Fruit fly (Drosophila melanogaster) whole organism, embryonic: ENCODE measurements around the gene Noa36.

Source experiments
- Asciz ChIP-seq: fragments of 200-800 bp; sonication (Bioruptor generic); optimal IDR thresholded peaks from 2 replicates; lab custom pipeline; 2017; ENCODE audit warnings: missing biosample characterization, mild to moderate bottlenecking, missing genetic modification characterization, missing genetic modification reagents
- Bgb ChIP-seq: fragments of 200-800 bp; sonication (Bioruptor generic); IDR thresholded peaks from 2 replicates; pipeline ENCODE4 v1.3.6; 2022; ENCODE audit warnings: missing biosample characterization, missing genetic modification characterization; ENCODE audit not compliant: partially characterized antibody
- Blimp-1 ChIP-seq: fragments of 200-800 bp; sonication (Bioruptor generic); optimal IDR thresholded peaks from 3 replicates; lab custom pipeline; 2018; ENCODE audit warnings: missing biosample characterization, missing genetic modification characterization, mild to moderate bottlenecking, moderate library complexity, missing genetic modification reagents
- C15 ChIP-seq: fragments of 200-800 bp; sonication (Bioruptor generic); IDR thresholded peaks from 3 replicates; pipeline ENCODE4 v1.3.6; 2022; ENCODE audit warnings: missing biosample characterization, missing genetic modification characterization
- CG10209 ChIP-seq: fragments of 200-800 bp; sonication (Bioruptor generic); optimal IDR thresholded peaks from 3 replicates; lab custom pipeline; 2017; ENCODE audit warnings: missing biosample characterization, mild to moderate bottlenecking, missing genetic modification characterization, missing genetic modification reagents
- CG11398 ChIP-seq: fragments of 200-800 bp; sonication (Bioruptor generic); optimal IDR thresholded peaks from 2 replicates; lab custom pipeline; 2016; ENCODE audit warnings: missing biosample characterization, missing genetic modification characterization
- CG11456 ChIP-seq: fragments of 200-800 bp; sonication (Bioruptor generic); IDR thresholded peaks from 3 replicates; pipeline ENCODE4 v1.3.6; 2022; ENCODE audit warnings: missing biosample characterization, missing genetic modification characterization
- CG11560 ChIP-seq: fragments of 200-800 bp; sonication (Bioruptor generic); IDR thresholded peaks from 3 replicates; pipeline ENCODE4 v1.3.6; 2022; ENCODE audit warnings: missing biosample characterization, missing genetic modification characterization
- CG11696 ChIP-seq: fragments of 200-800 bp; sonication (Bioruptor generic); IDR thresholded peaks from 2 replicates; pipeline ENCODE4 v1.3.6; 2022; ENCODE audit warnings: missing biosample characterization, missing genetic modification characterization
- CG12942 ChIP-seq: fragments of 200-800 bp; sonication (Bioruptor generic); optimal IDR thresholded peaks from 3 replicates; lab custom pipeline; 2016; ENCODE audit warnings: missing biosample characterization, missing genetic modification characterization
- CG13296 ChIP-seq: fragments of 200-800 bp; sonication (Bioruptor generic); optimal IDR thresholded peaks from 3 replicates; lab custom pipeline; 2018; ENCODE audit warnings: missing biosample characterization, mild to moderate bottlenecking, missing genetic modification characterization
- CG13424 ChIP-seq: fragments of 200-800 bp; sonication (Bioruptor generic); optimal IDR thresholded peaks from 2 replicates; lab custom pipeline; 2019; ENCODE audit warnings: missing biosample characterization, mild to moderate bottlenecking, missing genetic modification characterization, moderate library complexity
- CG14965 ChIP-seq: fragments of 200-800 bp; sonication (Bioruptor generic); optimal IDR thresholded peaks from 2 replicates; lab custom pipeline; 2016; ENCODE audit warnings: missing biosample characterization, missing genetic modification characterization, borderline replicate concordance
- CG17385 ChIP-seq: fragments of 200-800 bp; sonication (Bioruptor generic); optimal IDR thresholded peaks from 3 replicates; lab custom pipeline; 2018; ENCODE audit warnings: missing biosample characterization, mild to moderate bottlenecking, missing genetic modification characterization
- CG18262 ChIP-seq: fragments of 200-800 bp; optimal IDR thresholded peaks from 3 replicates; lab custom pipeline; 2019; ENCODE audit warnings: missing biosample characterization, mild to moderate bottlenecking, missing genetic modification characterization, moderate library complexity
- CG2678 ChIP-seq: fragments of 200-800 bp; sonication (Bioruptor generic); optimal IDR thresholded peaks from 3 replicates; lab custom pipeline; 2019; ENCODE audit warnings: missing biosample characterization, mild to moderate bottlenecking, missing genetic modification characterization, moderate library complexity
- CG2712 ChIP-seq: fragments of 200-800 bp; optimal IDR thresholded peaks from 3 replicates; lab custom pipeline; 2019; ENCODE audit warnings: missing biosample characterization, mild to moderate bottlenecking, missing genetic modification characterization, moderate library complexity
- CG3163 ChIP-seq: fragments of 200-800 bp; sonication (Bioruptor generic); optimal IDR thresholded peaks from 3 replicates; lab custom pipeline; 2016; ENCODE audit warnings: missing biosample characterization, missing genetic modification characterization
- CG33557 ChIP-seq: fragments of 200-800 bp; sonication (Bioruptor generic); optimal IDR thresholded peaks from 2 replicates; lab custom pipeline; 2019; ENCODE audit warnings: missing biosample characterization, mild to moderate bottlenecking, missing genetic modification characterization, moderate library complexity
- CG4328 ChIP-seq: fragments of 200-800 bp; sonication (Bioruptor generic); optimal IDR thresholded peaks from 3 replicates; lab custom pipeline; 2017; ENCODE audit warnings: missing biosample characterization, missing genetic modification reagents, missing genetic modification characterization
- CG43689 ChIP-seq: fragments of 200-800 bp; sonication (Bioruptor generic); IDR thresholded peaks from 2 replicates; pipeline ENCODE4 v1.3.6; 2022; ENCODE audit warnings: missing biosample characterization, missing genetic modification characterization
- CG4424 ChIP-seq: fragments of 200-800 bp; sonication (Bioruptor generic); optimal IDR thresholded peaks from 3 replicates; lab custom pipeline; 2016; ENCODE audit warnings: missing biosample characterization, missing genetic modification characterization
- CG4730 ChIP-seq: fragments of 200-800 bp; sonication (Bioruptor generic); IDR thresholded peaks from 2 replicates; pipeline ENCODE4 v1.3.6; 2022; ENCODE audit warnings: missing biosample characterization, missing genetic modification characterization
- CG6689 ChIP-seq: fragments of 200-800 bp; sonication (Bioruptor generic); IDR thresholded peaks from 2 replicates; pipeline ENCODE4 v1.3.6; 2022; ENCODE audit warnings: missing biosample characterization, missing genetic modification characterization
- CG6813 ChIP-seq: fragments of 200-800 bp; sonication (Bioruptor generic); optimal IDR thresholded peaks from 2 replicates; lab custom pipeline; 2017; ENCODE audit warnings: missing biosample characterization, missing genetic modification characterization, mild to moderate bottlenecking, moderate library complexity, missing genetic modification reagents
- CkIIα-i1 ChIP-seq: fragments of 200-800 bp; sonication (Bioruptor generic); IDR thresholded peaks from 2 replicates; pipeline ENCODE4 v1.3.6; 2022; ENCODE audit warnings: missing biosample characterization, missing genetic modification characterization
- CoRest ChIP-seq: fragments of 200-800 bp; sonication (Bioruptor generic); optimal IDR thresholded peaks from 3 replicates; lab custom pipeline; 2018; ENCODE audit warnings: missing biosample characterization, mild to moderate bottlenecking, missing genetic modification characterization, moderate library complexity
- Ets65A ChIP-seq: fragments of 200-800 bp; sonication (Bioruptor generic); peaks from one replicate; lab custom pipeline; 2016; ENCODE audit warnings: missing biosample characterization, missing genetic modification characterization
- HmgD ChIP-seq: fragments of 200-800 bp; sonication (Bioruptor generic); optimal IDR thresholded peaks from 3 replicates; lab custom pipeline; 2016; ENCODE audit warnings: missing biosample characterization, missing genetic modification characterization
- Hr51 ChIP-seq, 2 experiments: fragments of 200-800 bp; sonication (Bioruptor generic); optimal IDR thresholded peaks; 2 replicates in 1 of 2; 3 replicates in 1 of 2; lab custom pipeline; 2016 to 2018; ENCODE audit warnings: missing biosample characterization in 2 of 2, missing genetic modification characterization in 2 of 2, mild to moderate bottlenecking in 1 of 2, moderate library complexity in 1 of 2
- Med ChIP-seq: fragments of 200-800 bp; sonication (Bioruptor generic); peaks from one replicate; lab custom pipeline; 2016; ENCODE audit warnings: missing biosample characterization, missing genetic modification characterization, mild to moderate bottlenecking, inconsistent platforms, moderate library complexity
- NC2β ChIP-seq: fragments of 200-800 bp; sonication (Bioruptor generic); optimal IDR thresholded peaks from 2 replicates; lab custom pipeline; 2016; ENCODE audit warnings: missing biosample characterization, missing genetic modification characterization
- Oli ChIP-seq: fragments of 200-800 bp; sonication (Bioruptor generic); optimal IDR thresholded peaks from 2 replicates; lab custom pipeline; 2018; ENCODE audit warnings: missing biosample characterization, mild to moderate bottlenecking, missing genetic modification characterization, moderate library complexity
- PHDP ChIP-seq: fragments of 200-800 bp; sonication (Bioruptor generic); optimal IDR thresholded peaks from 3 replicates; lab custom pipeline; 2018; ENCODE audit warnings: missing biosample characterization, mild to moderate bottlenecking, missing genetic modification characterization, moderate library complexity
- Ssrp ChIP-seq: fragments of 200-800 bp; sonication (Bioruptor generic); optimal IDR thresholded peaks from 2 replicates; lab custom pipeline; 2018; ENCODE audit warnings: missing biosample characterization, mild to moderate bottlenecking, missing genetic modification characterization, moderate library complexity
- abd-A ChIP-seq: fragments of 200-800 bp; sonication (Bioruptor generic); optimal IDR thresholded peaks from 3 replicates; lab custom pipeline; 2019; ENCODE audit warnings: missing biosample characterization, mild to moderate bottlenecking, missing genetic modification characterization, moderate library complexity
- amos ChIP-seq: fragments of 200-800 bp; sonication (Bioruptor generic); IDR thresholded peaks from 2 replicates; pipeline ENCODE4 v1.3.6; 2022; ENCODE audit warnings: missing biosample characterization, missing genetic modification characterization; ENCODE audit not compliant: partially characterized antibody
- br ChIP-seq: fragments of >200 bp; optimal IDR thresholded peaks from 2 replicates; lab custom pipeline; 2017
- bsh ChIP-seq, 2 experiments: fragments of 200-800 bp; sonication (Bioruptor generic); optimal IDR thresholded peaks; 2 replicates each; lab custom pipeline; 2017 to 2018; ENCODE audit warnings: mild to moderate bottlenecking in 2 of 2, missing biosample characterization in 2 of 2, missing genetic modification characterization in 2 of 2, moderate library complexity in 1 of 2
- dmrt11E ChIP-seq: fragments of 200-800 bp; sonication (Bioruptor generic); optimal IDR thresholded peaks from 3 replicates; lab custom pipeline; 2018; ENCODE audit warnings: missing biosample characterization, mild to moderate bottlenecking, missing genetic modification characterization, moderate library complexity
- fu2 ChIP-seq: fragments of 200-800 bp; sonication (Bioruptor generic); optimal IDR thresholded peaks from 2 replicates; lab custom pipeline; 2016; ENCODE audit warnings: missing biosample characterization, missing genetic modification characterization
- hb ChIP-seq: fragments of 200-800 bp; sonication (Bioruptor generic); IDR thresholded peaks from 3 replicates; pipeline ENCODE4 v1.3.6; 2022; ENCODE audit warnings: missing biosample characterization, missing genetic modification characterization; ENCODE audit not compliant: partially characterized antibody
- ken ChIP-seq: fragments of 200-800 bp; sonication (Bioruptor generic); IDR thresholded peaks from 3 replicates; pipeline ENCODE4 v1.3.6; 2022; ENCODE audit warnings: missing biosample characterization, missing genetic modification characterization
- mam ChIP-seq: fragments of 200-800 bp; sonication (Bioruptor generic); optimal IDR thresholded peaks from 3 replicates; lab custom pipeline; 2016; ENCODE audit warnings: missing biosample characterization, missing genetic modification characterization
- onecut ChIP-seq: fragments of 200-800 bp; sonication (Bioruptor generic); IDR thresholded peaks from 2 replicates; pipeline ENCODE4 v1.3.6; 2022; ENCODE audit warnings: missing biosample characterization, missing genetic modification characterization
- otp ChIP-seq: fragments of 200-800 bp; sonication (Bioruptor generic); IDR thresholded peaks from 3 replicates; pipeline ENCODE4, ENCODE4 v1.3.6; 2022; ENCODE audit warnings: missing biosample characterization, missing genetic modification characterization
- phol ChIP-seq: fragments of 200-800 bp; sonication (Bioruptor generic); optimal IDR thresholded peaks from 3 replicates; lab custom pipeline; 2018; ENCODE audit warnings: missing biosample characterization, mild to moderate bottlenecking, missing genetic modification characterization, moderate library complexity
- slou ChIP-seq: fragments of 200-800 bp; sonication (Bioruptor generic); optimal IDR thresholded peaks from 3 replicates; lab custom pipeline; 2016; ENCODE audit warnings: missing biosample characterization, missing genetic modification characterization
- slp2 ChIP-seq: fragments of 200-800 bp; sonication (Bioruptor generic); optimal IDR thresholded peaks from 2 replicates; lab custom pipeline; 2016; ENCODE audit warnings: missing biosample characterization, missing genetic modification characterization
- sob ChIP-seq: fragments of 200-800 bp; sonication (Bioruptor generic); IDR thresholded peaks from 2 replicates; pipeline ENCODE4 v1.3.6; 2022; ENCODE audit warnings: missing biosample characterization, missing genetic modification characterization
- vvl ChIP-seq: fragments of 200-800 bp; sonication (Bioruptor generic); IDR thresholded peaks from 2 replicates; pipeline ENCODE4 v1.3.6; 2022; ENCODE audit warnings: missing biosample characterization, missing genetic modification characterization

The Noa36 gene

dm6 chr3R:28623564-28623963 lies 24.5 kb upstream of the Noa36 start (continued):
- TF ChIP-seq CG6689 (GFP tag; lab: Robert Waterston, UW): 0 out of 2 replicates have a peak, but pooled peaks have one; percentile 22
- peak; percentile 35 for TF ChIP-seq CG2712 (tag; lab: Kevin White, UChicago)
- no peak for TF ChIP-seq CG3163 (GFP tag; lab: Kevin White, UChicago)
- no peak for TF ChIP-seq CG4730 (GFP tag; lab: Robert Waterston, UW)
- peak in 1 of 2 experiments; percentile 59 for TF ChIP-seq Hr51 (GFP tag; optimal IDR thresholded peaks at IDR 0.05; lab: Kevin White, UChicago)
- peak; percentile 12 for TF ChIP-seq CG10209 (GFP tag; lab: Kevin White, UChicago)
- no peak for TF ChIP-seq CG13296 (GFP tag; lab: Kevin White, UChicago)
- TF ChIP-seq bsh (GFP tag; optimal IDR thresholded peaks at IDR 0.05; lab: Kevin White, UChicago): peak in 1 of 2 experiments; percentile 33
- no peak for TF ChIP-seq abd-A
- peak; percentile 57 for TF ChIP-seq Oli (tag; lab: Kevin White, UChicago)
- no peak for TF ChIP-seq CG4328 (GFP tag; lab: Kevin White, UChicago)
- TF ChIP-seq fu2 (GFP tag; lab: Kevin White, UChicago): no peak
- no peak for TF ChIP-seq PHDP (tag; lab: Kevin White, UChicago)
- peak; percentile 39 for TF ChIP-seq CG13424 (tag; lab: Kevin White, UChicago)
- no peak for TF ChIP-seq HmgD (GFP tag; lab: Kevin White, UChicago)
- peak; percentile 40 for TF ChIP-seq Asciz (GFP tag; lab: Kevin White, UChicago)
- TF ChIP-seq C15 (GFP tag; lab: Robert Waterston, UW): no peak
- TF ChIP-seq onecut (GFP tag; lab: Robert Waterston, UW): no peak
- TF ChIP-seq Med (GFP tag; lab: Kevin White, UChicago): peak; percentile 68
- peak; percentile 35 for TF ChIP-seq CG2678 (tag; lab: Kevin White, UChicago)
- no peak for TF ChIP-seq amos (GFP tag; lab: Robert Waterston, UW)
- TF ChIP-seq dmrt11E (tag; lab: Kevin White, UChicago): peak; percentile 20
- TF ChIP-seq CG11398 (GFP tag; lab: Kevin White, UChicago): no peak
- no peak for TF ChIP-seq vvl
- TF ChIP-seq ken (GFP tag; lab: Robert Waterston, UW): no peak
- no peak for TF ChIP-seq CkIIα-i1 (GFP tag; lab: Robert Waterston, UW)
- TF ChIP-seq CG11560 (tag; lab: Robert Waterston, UW): no peak
- TF ChIP-seq CG12942 (GFP tag; lab: Kevin White, UChicago): no peak
- no peak for TF ChIP-seq otp (GFP tag; lab: Robert Waterston, UW)
- no peak for TF ChIP-seq CG14965 (GFP tag; lab: Kevin White, UChicago)
- TF ChIP-seq CG4424 (GFP tag; lab: Kevin White, UChicago): peak; percentile 7
- no peak for TF ChIP-seq CG6813
- TF ChIP-seq slp2 (GFP tag; lab: Kevin White, UChicago): no peak
- TF ChIP-seq CG11456 (GFP tag; lab: Robert Waterston, UW): no peak
- TF ChIP-seq Ets65A (GFP tag; lab: Kevin White, UChicago): peak; percentile 23
- no peak for TF ChIP-seq hb (GFP tag; lab: Robert Waterston, UW)
- TF ChIP-seq NC2β (GFP tag; lab: Kevin White, UChicago): no peak
- TF ChIP-seq br (lab: Kevin White, UChicago): no peak
- TF ChIP-seq slou (GFP tag; lab: Kevin White, UChicago): no peak
- TF ChIP-seq phol (tag; lab: Kevin White, UChicago): peak; percentile 43
- no peak for TF ChIP-seq CG43689 (GFP tag; lab: Robert Waterston, UW)
- no peak for TF ChIP-seq CG33557 (GFP tag; lab: Kevin White, UChicago)
- TF ChIP-seq sob (GFP tag; lab: Robert Waterston, UW): no peak; the same call in 1 of the 2 replicates
- no peak for TF ChIP-seq mam (GFP tag; lab: Kevin White, UChicago)
- TF ChIP-seq Bgb (GFP tag; lab: Robert Waterston, UW): no peak
- TF ChIP-seq CG11696 (GFP tag; lab: Robert Waterston, UW): no peak
- peak; percentile 5 for TF ChIP-seq CoRest (tag; lab: Kevin White, UChicago)
- peak; percentile 2 for TF ChIP-seq CG17385 (GFP tag; lab: Kevin White, UChicago)
- peak; percentile 38 for TF ChIP-seq Blimp-1
- TF ChIP-seq CG18262: peak; percentile 22
- peak; percentile 28 for TF ChIP-seq Ssrp (tag; lab: Kevin White, UChicago)
